Fruit fly (Drosophila melanogaster) S2 (cell line): ENCODE results near the gene ng1.

Source experiments
- CG8478 ChIP-seq: fragments of >200 bp; optimal IDR thresholded peaks from 2 replicates; lab custom pipeline; 2018
- CTCF ChIP-seq, 2 experiments: fragments of >200 bp; optimal IDR thresholded peaks; 2 replicates each; lab custom pipeline; 2018

DNA sequence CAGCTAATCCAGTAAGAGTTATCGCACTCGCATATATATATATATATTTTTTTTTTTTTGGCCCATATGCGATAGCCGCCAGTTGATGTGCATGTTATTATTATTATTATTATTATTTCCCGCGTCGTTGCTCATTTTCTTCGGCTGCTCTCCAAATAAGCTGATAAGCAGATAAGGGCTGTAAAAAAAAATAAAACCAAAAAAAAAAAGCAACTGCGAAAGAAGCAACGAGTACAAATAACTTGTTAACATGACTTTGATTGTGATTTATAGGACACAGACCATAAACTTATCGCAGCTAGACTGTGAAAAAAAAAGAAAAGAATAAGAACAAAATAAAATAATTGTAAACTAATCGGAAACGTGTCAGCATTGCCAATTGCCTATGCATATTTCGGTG is 23.6 kb downstream of the ng1 start:
- TF ChIP-seq CTCF (optimal IDR thresholded peaks at IDR 0.05; lab: Kevin White, UChicago), result no peak
- TF ChIP-seq CG8478 (lab: Kevin White, UChicago), result no peak
